Worm (Caenorhabditis elegans): ENCODE measurements around the gene F58D12.1.

The F58D12.1 gene

ce11 chrV:14055097-14055496, 5.7 kb downstream of the F58D12.1 start:
- TF ChIP-seq klf-2 (GFP tag; conservative IDR thresholded peaks at IDR 0.05) (peak; percentile 63; the same call in 1 of the 2 replicates), flt-1 (GFP tag; IDR thresholded peaks at IDR 0.05) (peak; percentile 73; the same call in 1 of the 2 replicates), T22C8.4 (GFP tag; IDR thresholded peaks at IDR 0.05) (peak; percentile 67), ztf-23 (GFP tag; IDR thresholded peaks at IDR 0.05) (peak; percentile 82), cog-1 (tag; optimal IDR thresholded peaks at IDR 0.05) (peak; percentile 74), ztf-29 (GFP tag; IDR thresholded peaks at IDR 0.05) (peak; percentile 59; the same call in 1 of the 2 replicates)

ce11 chrV:14057540-14057939, 8.2 kb downstream of the F58D12.1 start, which contains the start of gene F58D12.3:
Gene F58D12.3 (plus strand): TSS chrV:14057840.
- TF ChIP-seq ztf-29 (GFP tag; IDR thresholded peaks at IDR 0.05) (no peak), flt-1 (GFP tag; IDR thresholded peaks at IDR 0.05) (no peak), klf-2 (GFP tag; conservative IDR thresholded peaks at IDR 0.05) (no peak), med-1 (GFP tag; optimal IDR thresholded peaks at IDR 0.05; ENCODE audit: insufficient read depth) (no peak), cog-1 (tag; optimal IDR thresholded peaks at IDR 0.05) (no peak), T22C8.4 (GFP tag; IDR thresholded peaks at IDR 0.05) (no peak), ref-1 (GFP tag; conservative IDR thresholded peaks at IDR 0.05) (no peak), tab-1 (GFP tag; IDR thresholded peaks at IDR 0.05) (no peak)

- TF ChIP-seq ztf-29 (GFP tag; IDR thresholded peaks at IDR 0.05) (no peak), tab-1 (GFP tag; IDR thresholded peaks at IDR 0.05) (no peak), T22C8.4 (GFP tag; IDR thresholded peaks at IDR 0.05) (no peak), ztf-23 (GFP tag; IDR thresholded peaks at IDR 0.05) (no peak), klf-2 (GFP tag; conservative IDR thresholded peaks at IDR 0.05) (no peak), flt-1 (GFP tag; IDR thresholded peaks at IDR 0.05) (no peak), med-1 (GFP tag; optimal IDR thresholded peaks at IDR 0.05; ENCODE audit: insufficient read depth) (no peak), ref-1 (GFP tag; conservative IDR thresholded peaks at IDR 0.05) (no peak), cog-1 (tag; optimal IDR thresholded peaks at IDR 0.05) (no peak)
Observed at ce11 chrV:14063980-14064379, 14.6 kb downstream of the F58D12.1 start.

ce11 chrV:14064422-14064821, 15.0 kb downstream of the F58D12.1 start, which contains the start of gene D1086.21:
Gene D1086.21 (plus strand): TSS chrV:14064722.
- no peak for TF ChIP-seq ztf-29 (GFP tag; IDR thresholded peaks at IDR 0.05)
- TF ChIP-seq T22C8.4 (GFP tag; IDR thresholded peaks at IDR 0.05), result no peak
- no peak for TF ChIP-seq ztf-23 (GFP tag; IDR thresholded peaks at IDR 0.05)
- TF ChIP-seq klf-2 (GFP tag; conservative IDR thresholded peaks at IDR 0.05), result no peak
- no peak for TF ChIP-seq flt-1 (GFP tag; IDR thresholded peaks at IDR 0.05)
- no peak for TF ChIP-seq med-1 (GFP tag; optimal IDR thresholded peaks at IDR 0.05; ENCODE audit: insufficient read depth)
- no peak for TF ChIP-seq cog-1 (tag; optimal IDR thresholded peaks at IDR 0.05)
- no peak for TF ChIP-seq ref-1 (GFP tag; conservative IDR thresholded peaks at IDR 0.05)
- no peak for TF ChIP-seq tab-1 (GFP tag; IDR thresholded peaks at IDR 0.05)

ce11 chrV:14067816-14068296, 18.5 kb downstream of the F58D12.1 start, which contains the start of gene D1086.17:
Gene D1086.17 (plus strand): TSS chrV:14067866.
- TF ChIP-seq tab-1 (GFP tag; IDR thresholded peaks at IDR 0.05) (no peak), T22C8.4 (GFP tag; IDR thresholded peaks at IDR 0.05) (no peak), ztf-23 (GFP tag; IDR thresholded peaks at IDR 0.05) (no peak), ref-1 (GFP tag; conservative IDR thresholded peaks at IDR 0.05) (no peak), med-1 (GFP tag; optimal IDR thresholded peaks at IDR 0.05; ENCODE audit: insufficient read depth) (no peak), cog-1 (tag; optimal IDR thresholded peaks at IDR 0.05) (no peak), klf-2 (GFP tag; conservative IDR thresholded peaks at IDR 0.05) (no peak), flt-1 (GFP tag; IDR thresholded peaks at IDR 0.05) (no peak), ztf-29 (GFP tag; IDR thresholded peaks at IDR 0.05) (no peak)

- TF ChIP-seq klf-2 (GFP tag; conservative IDR thresholded peaks at IDR 0.05), result no peak
- no peak for TF ChIP-seq ztf-29 (GFP tag; IDR thresholded peaks at IDR 0.05)
- TF ChIP-seq ztf-23 (GFP tag; IDR thresholded peaks at IDR 0.05), result no peak
- TF ChIP-seq med-1 (GFP tag; optimal IDR thresholded peaks at IDR 0.05; ENCODE audit: insufficient read depth), result no peak
- TF ChIP-seq tab-1 (GFP tag; IDR thresholded peaks at IDR 0.05), result no peak
- TF ChIP-seq flt-1 (GFP tag; IDR thresholded peaks at IDR 0.05), result no peak
- no peak for TF ChIP-seq ref-1 (GFP tag; conservative IDR thresholded peaks at IDR 0.05)
- no peak for TF ChIP-seq T22C8.4 (GFP tag; IDR thresholded peaks at IDR 0.05)
- TF ChIP-seq cog-1 (tag; optimal IDR thresholded peaks at IDR 0.05), result no peak
Observed at ce11 chrV:14069899-14070298, 20.5 kb downstream of the F58D12.1 start.

ce11 chrV:14074160-14074559, 24.8 kb downstream of the F58D12.1 start, which contains the start of gene D1086.11:
Gene D1086.11 (plus strand): TSS chrV:14074460.
- TF ChIP-seq cog-1 (tag; optimal IDR thresholded peaks at IDR 0.05), result no peak
- no peak for TF ChIP-seq T22C8.4 (GFP tag; IDR thresholded peaks at IDR 0.05)
- TF ChIP-seq tab-1 (GFP tag; IDR thresholded peaks at IDR 0.05), result no peak
- TF ChIP-seq klf-2 (GFP tag; conservative IDR thresholded peaks at IDR 0.05), result no peak
- no peak for TF ChIP-seq flt-1 (GFP tag; IDR thresholded peaks at IDR 0.05)
- no peak for TF ChIP-seq ztf-29 (GFP tag; IDR thresholded peaks at IDR 0.05)
- TF ChIP-seq ref-1 (GFP tag; conservative IDR thresholded peaks at IDR 0.05), result no peak
- no peak for TF ChIP-seq ztf-23 (GFP tag; IDR thresholded peaks at IDR 0.05)
- TF ChIP-seq med-1 (GFP tag; optimal IDR thresholded peaks at IDR 0.05; ENCODE audit: insufficient read depth), result no peak

- TF ChIP-seq cog-1 (tag; optimal IDR thresholded peaks at IDR 0.05) (no peak), tab-1 (GFP tag; IDR thresholded peaks at IDR 0.05) (no peak), T22C8.4 (GFP tag; IDR thresholded peaks at IDR 0.05) (no peak), ztf-23 (GFP tag; IDR thresholded peaks at IDR 0.05) (no peak), ref-1 (GFP tag; conservative IDR thresholded peaks at IDR 0.05) (no peak), flt-1 (GFP tag; IDR thresholded peaks at IDR 0.05) (no peak), ztf-29 (GFP tag; IDR thresholded peaks at IDR 0.05) (no peak), med-1 (GFP tag; optimal IDR thresholded peaks at IDR 0.05; ENCODE audit: insufficient read depth) (no peak), klf-2 (GFP tag; conservative IDR thresholded peaks at IDR 0.05) (no peak)
Observed at ce11 chrV:14079501-14079900, 30.1 kb downstream of the F58D12.1 start, which contains the start of gene D1086.6. Gene D1086.6 (plus strand): TSS chrV:14079801.

ce11 chrV:14082453-14082852, 33.1 kb downstream of the F58D12.1 start, which contains the start of gene D1086.10:
Gene D1086.10 (plus strand): TSS chrV:14082753.
- TF ChIP-seq ztf-23 (GFP tag; IDR thresholded peaks at IDR 0.05) (no peak), ztf-29 (GFP tag; IDR thresholded peaks at IDR 0.05) (no peak), cog-1 (tag; optimal IDR thresholded peaks at IDR 0.05) (no peak), flt-1 (GFP tag; IDR thresholded peaks at IDR 0.05) (no peak), ref-1 (GFP tag; conservative IDR thresholded peaks at IDR 0.05) (no peak), tab-1 (GFP tag; IDR thresholded peaks at IDR 0.05) (no peak), T22C8.4 (GFP tag; IDR thresholded peaks at IDR 0.05) (no peak), klf-2 (GFP tag; conservative IDR thresholded peaks at IDR 0.05) (no peak), med-1 (GFP tag; optimal IDR thresholded peaks at IDR 0.05; ENCODE audit: insufficient read depth) (no peak)
